Fruit fly (Drosophila melanogaster) whole organism, embryonic: ENCODE data around the gene CG32708.

ENCODE experiments used
- Asciz ChIP-seq: fragments of 200-800 bp; sonication (Bioruptor generic); optimal IDR thresholded peaks from 2 replicates; lab custom pipeline; 2017; ENCODE audit warnings: missing biosample characterization, mild to moderate bottlenecking, missing genetic modification characterization, missing genetic modification reagents
- Bdp1 ChIP-seq: fragments of 200-800 bp; sonication (Bioruptor generic); optimal IDR thresholded peaks from 3 replicates; lab custom pipeline; 2016; ENCODE audit warnings: missing biosample characterization, missing genetic modification characterization
- Blimp-1 ChIP-seq: fragments of 200-800 bp; sonication (Bioruptor generic); optimal IDR thresholded peaks from 3 replicates; lab custom pipeline; 2018; ENCODE audit warnings: missing biosample characterization, missing genetic modification characterization, mild to moderate bottlenecking, moderate library complexity, missing genetic modification reagents
- CG10267 ChIP-seq: fragments of 200-800 bp; sonication (Bioruptor generic); optimal IDR thresholded peaks from 2 replicates; lab custom pipeline; 2018; ENCODE audit warnings: missing biosample characterization, mild to moderate bottlenecking, missing genetic modification characterization, moderate library complexity
- CG11456 ChIP-seq: fragments of 200-800 bp; sonication (Bioruptor generic); IDR thresholded peaks from 3 replicates; pipeline ENCODE4 v1.3.6; 2022; ENCODE audit warnings: missing biosample characterization, missing genetic modification characterization
- CG12219 ChIP-seq: fragments of 200-800 bp; sonication (Bioruptor generic); optimal IDR thresholded peaks from 3 replicates; lab custom pipeline; 2018; ENCODE audit warnings: missing biosample characterization, mild to moderate bottlenecking, missing genetic modification characterization
- CG12299 ChIP-seq: fragments of 200-800 bp; sonication (Bioruptor generic); optimal IDR thresholded peaks from 2 replicates; lab custom pipeline; 2018; ENCODE audit warnings: missing biosample characterization, mild to moderate bottlenecking, missing genetic modification characterization
- CG12391 ChIP-seq: fragments of 200-800 bp; sonication (Bioruptor generic); optimal IDR thresholded peaks from 3 replicates; lab custom pipeline; 2018; ENCODE audit warnings: missing biosample characterization, mild to moderate bottlenecking, missing genetic modification characterization, moderate library complexity
- CG12942 ChIP-seq: fragments of 200-800 bp; sonication (Bioruptor generic); optimal IDR thresholded peaks from 3 replicates; lab custom pipeline; 2016; ENCODE audit warnings: missing biosample characterization, missing genetic modification characterization
- CG14441 ChIP-seq: fragments of 200-800 bp; sonication (Bioruptor generic); IDR thresholded peaks from 2 replicates; pipeline ENCODE4 v1.3.6; 2022; ENCODE audit warnings: missing biosample characterization, missing genetic modification characterization
- CG15601 ChIP-seq: fragments of 200-800 bp; sonication (Bioruptor generic); optimal IDR thresholded peaks from 3 replicates; lab custom pipeline; 2019; ENCODE audit warnings: missing biosample characterization, mild to moderate bottlenecking, missing genetic modification characterization, moderate library complexity
- CG16815 ChIP-seq: fragments of 200-800 bp; sonication (Bioruptor generic); optimal IDR thresholded peaks from 3 replicates; lab custom pipeline; 2017; ENCODE audit warnings: missing biosample characterization, mild to moderate bottlenecking, missing genetic modification characterization
- CG17359 ChIP-seq: fragments of 200-800 bp; sonication (Bioruptor generic); optimal IDR thresholded peaks from 3 replicates; lab custom pipeline; 2018; ENCODE audit warnings: missing biosample characterization, mild to moderate bottlenecking, missing genetic modification characterization, moderate library complexity
- CG32532 ChIP-seq: fragments of 200-800 bp; sonication (Bioruptor generic); IDR thresholded peaks from 2 replicates; pipeline ENCODE4 v1.3.6; 2022; ENCODE audit warnings: missing biosample characterization, missing genetic modification characterization
- CG4328 ChIP-seq: fragments of 200-800 bp; sonication (Bioruptor generic); optimal IDR thresholded peaks from 3 replicates; lab custom pipeline; 2017; ENCODE audit warnings: missing biosample characterization, missing genetic modification reagents, missing genetic modification characterization
- CG5953 ChIP-seq: fragments of 200-800 bp; sonication (Bioruptor generic); IDR thresholded peaks from 2 replicates; pipeline ENCODE4 v1.3.6; 2022; ENCODE audit warnings: missing biosample characterization, missing genetic modification characterization
- CG7271 ChIP-seq: fragments of 200-800 bp; sonication (Bioruptor generic); optimal IDR thresholded peaks from 2 replicates; lab custom pipeline; 2018; ENCODE audit warnings: missing biosample characterization, mild to moderate bottlenecking, missing genetic modification characterization, moderate library complexity
- CG8290 ChIP-seq, 3 experiments: fragments of 200-800 bp; sonication (Bioruptor generic); optimal IDR thresholded peaks; 2 replicates each; lab custom pipeline; 2016 to 2019; ENCODE audit warnings: missing biosample characterization in 3 of 3, missing genetic modification characterization in 3 of 3, mild to moderate bottlenecking in 2 of 3, moderate library complexity in 1 of 3
- CG9797 ChIP-seq: fragments of 200-800 bp; sonication (Bioruptor generic); optimal IDR thresholded peaks from 3 replicates; lab custom pipeline; 2018; ENCODE audit warnings: missing biosample characterization, mild to moderate bottlenecking, missing genetic modification characterization
- Gug ChIP-seq: fragments of 200-800 bp; sonication (Bioruptor generic); IDR thresholded peaks from 4 replicates; pipeline ENCODE4 v1.3.6; 2022; ENCODE audit warnings: missing biosample characterization, missing genetic modification characterization
- Hand ChIP-seq: fragments of 200-800 bp; sonication (Bioruptor generic); optimal IDR thresholded peaks from 2 replicates; lab custom pipeline; 2017; ENCODE audit warnings: mild to moderate bottlenecking, missing biosample characterization, missing genetic modification reagents, missing genetic modification characterization
- HmgZ ChIP-seq: fragments of 200-800 bp; sonication (Bioruptor generic); optimal IDR thresholded peaks from 2 replicates; lab custom pipeline; 2018; ENCODE audit warnings: missing biosample characterization, mild to moderate bottlenecking, missing genetic modification characterization
- MTF-1 ChIP-seq: fragments of 200-800 bp; sonication (Bioruptor generic); optimal IDR thresholded peaks from 2 replicates; lab custom pipeline; 2018; ENCODE audit warnings: missing biosample characterization, mild to moderate bottlenecking, missing genetic modification characterization, borderline replicate concordance
- Mad ChIP-seq: fragments of 200-800 bp; sonication (Bioruptor generic); optimal IDR thresholded peaks from 2 replicates; lab custom pipeline; 2016; ENCODE audit warnings: missing biosample characterization, missing genetic modification characterization
- Meics ChIP-seq: fragments of 200-800 bp; sonication (Bioruptor generic); optimal IDR thresholded peaks from 2 replicates; lab custom pipeline; 2017; ENCODE audit warnings: missing biosample characterization, mild to moderate bottlenecking, missing genetic modification characterization
- Nf-YB ChIP-seq: fragments of 200-800 bp; sonication (Bioruptor generic); optimal IDR thresholded peaks from 3 replicates; lab custom pipeline; 2019; ENCODE audit warnings: missing biosample characterization, mild to moderate bottlenecking, missing genetic modification characterization, moderate library complexity
- NfI ChIP-seq: fragments of 200-800 bp; sonication (Bioruptor generic); optimal IDR thresholded peaks from 3 replicates; lab custom pipeline; 2018; ENCODE audit warnings: missing biosample characterization, mild to moderate bottlenecking, missing genetic modification characterization, moderate library complexity
- Poxn ChIP-seq: fragments of 200-800 bp; sonication (Bioruptor generic); IDR thresholded peaks from 2 replicates; pipeline ENCODE4 v1.3.6; 2022; ENCODE audit warnings: missing biosample characterization, missing genetic modification characterization
- Rx ChIP-seq: fragments of 200-800 bp; sonication (Bioruptor generic); IDR thresholded peaks from 2 replicates; pipeline ENCODE4 v1.3.6; 2022; ENCODE audit warnings: missing biosample characterization, missing genetic modification characterization
- Sox102F ChIP-seq: fragments of 200-800 bp; sonication (Bioruptor generic); optimal IDR thresholded peaks from 2 replicates; lab custom pipeline; 2018; ENCODE audit warnings: missing biosample characterization, mild to moderate bottlenecking, missing genetic modification characterization, moderate library complexity
- Vsx1 ChIP-seq: fragments of 200-800 bp; sonication (Bioruptor generic); optimal IDR thresholded peaks from 2 replicates; lab custom pipeline; 2017; ENCODE audit warnings: missing biosample characterization, mild to moderate bottlenecking, missing genetic modification characterization, missing genetic modification reagents
- Xrp1 ChIP-seq: fragments of 200-800 bp; sonication (Bioruptor generic); IDR thresholded peaks from 2 replicates; pipeline ENCODE4 v1.3.6; 2022; ENCODE audit warnings: missing biosample characterization, missing genetic modification characterization
- br ChIP-seq: fragments of >200 bp; optimal IDR thresholded peaks from 2 replicates; lab custom pipeline; 2017
- caup ChIP-seq: fragments of 200-800 bp; sonication (Bioruptor generic); optimal IDR thresholded peaks from 3 replicates; lab custom pipeline; 2017; ENCODE audit warnings: missing biosample characterization, mild to moderate bottlenecking, missing genetic modification characterization, moderate library complexity; ENCODE audit not compliant: severe bottlenecking
- chn ChIP-seq: fragments of 200-800 bp; sonication (Bioruptor generic); optimal IDR thresholded peaks from 2 replicates; lab custom pipeline; 2016; ENCODE audit warnings: missing biosample characterization, missing genetic modification characterization
- ci ChIP-seq: fragments of 200-800 bp; sonication (Bioruptor generic); IDR thresholded peaks from 3 replicates; pipeline ENCODE4 v1.3.6; 2022; ENCODE audit warnings: missing biosample characterization, missing genetic modification characterization
- gfzf ChIP-seq: fragments of 200-800 bp; sonication (Bioruptor generic); optimal IDR thresholded peaks from 2 replicates; lab custom pipeline; 2016; ENCODE audit warnings: missing biosample characterization, mild to moderate bottlenecking, missing genetic modification characterization, moderate library complexity
- h ChIP-seq: fragments of >200 bp; optimal IDR thresholded peaks from 2 replicates; lab custom pipeline; 2017
- jumu ChIP-seq: fragments of 200-800 bp; sonication (Bioruptor generic); optimal IDR thresholded peaks from 3 replicates; lab custom pipeline; 2016; ENCODE audit warnings: missing biosample characterization, missing genetic modification characterization
- lab ChIP-seq: fragments of 200-800 bp; sonication (Bioruptor generic); optimal IDR thresholded peaks from 3 replicates; lab custom pipeline; 2017; ENCODE audit warnings: missing biosample characterization, missing genetic modification characterization, mild to moderate bottlenecking, moderate library complexity, missing genetic modification reagents
- nerfin-1 ChIP-seq: fragments of 200-800 bp; sonication (Bioruptor generic); optimal IDR thresholded peaks from 3 replicates; lab custom pipeline; 2019; ENCODE audit warnings: missing biosample characterization, mild to moderate bottlenecking, missing genetic modification characterization, moderate library complexity
- nom ChIP-seq: fragments of 200-800 bp; sonication (Bioruptor generic); optimal IDR thresholded peaks from 2 replicates; lab custom pipeline; 2017; ENCODE audit warnings: missing biosample characterization, missing genetic modification characterization, mild to moderate bottlenecking, moderate library complexity, missing genetic modification reagents
- onecut ChIP-seq: fragments of 200-800 bp; sonication (Bioruptor generic); IDR thresholded peaks from 2 replicates; pipeline ENCODE4 v1.3.6; 2022; ENCODE audit warnings: missing biosample characterization, missing genetic modification characterization
- org-1 ChIP-seq: fragments of 200-800 bp; sonication (Bioruptor generic); optimal IDR thresholded peaks from 2 replicates; lab custom pipeline; 2017; ENCODE audit warnings: missing biosample characterization, missing genetic modification characterization
- pnt ChIP-seq: fragments of 200-800 bp; sonication (Bioruptor generic); optimal IDR thresholded peaks from 3 replicates; lab custom pipeline; 2016; ENCODE audit warnings: missing biosample characterization, missing genetic modification characterization
- psq ChIP-seq: fragments of 200-800 bp; sonication (Bioruptor generic); optimal IDR thresholded peaks from 2 replicates; lab custom pipeline; 2017; ENCODE audit warnings: missing biosample characterization, missing genetic modification characterization
- ro ChIP-seq: fragments of 200-800 bp; sonication (Bioruptor generic); IDR thresholded peaks from 2 replicates; pipeline ENCODE4 v1.3.6; 2022; ENCODE audit warnings: missing biosample characterization, missing genetic modification characterization
- sima ChIP-seq: fragments of 200-800 bp; sonication (Bioruptor generic); optimal IDR thresholded peaks from 2 replicates; lab custom pipeline; 2016; ENCODE audit warnings: missing biosample characterization, missing genetic modification characterization
- slbo ChIP-seq: fragments of 200-800 bp; sonication (Bioruptor generic); IDR thresholded peaks from 2 replicates; pipeline ENCODE4 v1.3.6; 2022; ENCODE audit warnings: missing biosample characterization, missing genetic modification characterization
- usp ChIP-seq: fragments of >200 bp; optimal IDR thresholded peaks from 2 replicates; lab custom pipeline; 2017; ENCODE audit warnings: missing biosample characterization, missing genetic modification characterization

The CG32708 gene

dm6 chrX:9047725-9048384 lies 37.9 kb upstream of the CG32708 start (continued):
- TF ChIP-seq CG12391 (tag; lab: Kevin White, UChicago) (peak; percentile 82), CG12299 (tag; lab: Kevin White, UChicago) (peak; percentile 44), chn (peak; percentile 3), caup (no peak), nerfin-1 (peak; percentile 72), Blimp-1 (GFP tag; lab: Kevin White, UChicago) (peak; percentile 72), Gug (GFP tag; lab: Robert Waterston, UW) (no peak), psq (GFP tag; lab: Kevin White, UChicago) (peak; percentile 63), Mad (GFP tag; lab: Kevin White, UChicago) (peak; percentile 20), CG8290 (GFP tag; optimal IDR thresholded peaks at IDR 0.05; lab: Kevin White, UChicago) (peak; percentile 46), CG8290 (tag; optimal IDR thresholded peaks at IDR 0.05; lab: Kevin White, UChicago) (no peak), nom (GFP tag; lab: Kevin White, UChicago) (peak; percentile 71), jumu (GFP tag; lab: Kevin White, UChicago) (no peak), CG4328 (no peak), Hand (GFP tag; lab: Kevin White, UChicago) (no peak), slbo (GFP tag; lab: Robert Waterston, UW) (no peak), sima (GFP tag; lab: Kevin White, UChicago) (no peak), HmgZ (no peak), gfzf (GFP tag; lab: Kevin White, UChicago) (no peak), Rx (GFP tag; lab: Robert Waterston, UW) (no peak), ci (GFP tag; lab: Robert Waterston, UW) (peak; percentile 48; the same call in 1 of the 3 replicates), lab (GFP tag; lab: Kevin White, UChicago) (peak; percentile 42), usp (no peak), onecut (GFP tag; lab: Robert Waterston, UW) (peak; percentile 49), CG14441 (GFP tag; lab: Robert Waterston, UW) (no peak), CG7271 (tag; lab: Kevin White, UChicago) (peak; percentile 3), CG12942 (GFP tag; lab: Kevin White, UChicago) (no peak), pnt (no peak), CG32532 (GFP tag; lab: Robert Waterston, UW) (peak; percentile 14; the same call in 1 of the 2 replicates), MTF-1 (GFP tag; lab: Kevin White, UChicago) (peak; percentile 5), Asciz (GFP tag; lab: Kevin White, UChicago) (peak; percentile 60), CG11456 (GFP tag; lab: Robert Waterston, UW) (no peak), org-1 (GFP tag; lab: Kevin White, UChicago) (peak; percentile 34), CG9797 (GFP tag; lab: Kevin White, UChicago) (no peak), NfI (GFP tag; lab: Kevin White, UChicago) (peak; percentile 10), CG12219 (peak; percentile 46), CG17359 (tag; lab: Kevin White, UChicago) (peak; percentile 74), h (lab: Kevin White, UChicago) (no peak), Meics (GFP tag; lab: Kevin White, UChicago) (peak; percentile 29), Poxn (GFP tag; lab: Robert Waterston, UW) (no peak), Xrp1 (GFP tag; lab: Robert Waterston, UW) (peak; percentile 84), Sox102F (GFP tag; lab: Kevin White, UChicago) (peak; percentile 84), Nf-YB (GFP tag; lab: Kevin White, UChicago) (peak; percentile 61), br (no peak), CG5953 (peak; percentile 50; the same call in 1 of the 2 replicates), Bdp1 (no peak), CG16815 (GFP tag; lab: Kevin White, UChicago) (peak; percentile 63), CG15601 (tag; lab: Kevin White, UChicago) (peak; percentile 83), Vsx1 (peak; percentile 50), CG10267 (tag; lab: Kevin White, UChicago) (peak; percentile 81), ro (GFP tag; lab: Robert Waterston, UW) (no peak)
